Worm (Caenorhabditis elegans) whole organism, L2 larva: ENCODE data around the gene cyp-34A6.

ENCODE experiments used
- F13H6.1 ChIP-seq: sonication (generic microtip); optimal IDR thresholded peaks from 2 replicates; lab custom pipeline; 2016; ENCODE audit warnings: missing genetic modification characterization, missing compliant biosample characterization
- R02D3.7 ChIP-seq: fragments of 150-350 bp; optimal IDR thresholded peaks from 2 replicates; lab custom pipeline; 2014; ENCODE audit warnings: missing biosample characterization, missing genetic modification characterization
- Y55F3AM.14 ChIP-seq: fragments of 200-800 bp; sonication (Bioruptor generic); optimal IDR thresholded peaks from 2 replicates; lab custom pipeline; 2018; ENCODE audit warnings: mild to moderate bottlenecking, missing genetic modification characterization, missing compliant biosample characterization
- ZK546.5 ChIP-seq: sonication (generic microtip); optimal IDR thresholded peaks from 2 replicates; lab custom pipeline; 2017; ENCODE audit warnings: missing biosample characterization, missing genetic modification characterization
- alr-1 ChIP-seq: fragments of 150-350 bp; optimal IDR thresholded peaks from 2 replicates; lab custom pipeline; 2014; ENCODE audit warnings: missing biosample characterization, missing genetic modification characterization
- ama-1 ChIP-seq: fragments of 150-350 bp; optimal IDR thresholded peaks from 2 replicates; lab custom pipeline; 2018; ENCODE audit warnings: inconsistent platforms
- blmp-1 ChIP-seq: sonication (generic microtip); optimal IDR thresholded peaks from 2 replicates; lab custom pipeline; 2017; ENCODE audit warnings: missing genetic modification characterization, mild to moderate bottlenecking, missing compliant biosample characterization, antibody characterized with exemption, moderate library complexity; ENCODE audit not compliant: insufficient read depth
- crh-2 ChIP-seq: sonication (generic microtip); optimal IDR thresholded peaks from 2 replicates; lab custom pipeline; 2017; ENCODE audit warnings: missing biosample characterization, missing genetic modification characterization
- dmd-4 ChIP-seq: sonication (generic microtip); optimal IDR thresholded peaks from 2 replicates; lab custom pipeline; 2017; ENCODE audit warnings: missing biosample characterization, missing genetic modification characterization
- elt-3 ChIP-seq: sonication (generic microtip); optimal IDR thresholded peaks from 2 replicates; lab custom pipeline; 2017; ENCODE audit warnings: missing biosample characterization, missing genetic modification characterization
- fos-1 ChIP-seq: fragments of 150-350 bp; optimal IDR thresholded peaks from 2 replicates; lab custom pipeline; 2014; ENCODE audit warnings: missing biosample characterization, missing genetic modification characterization
- lsy-2 ChIP-seq, 2 experiments: fragments of 150-350 bp in 1 of 2; sonication (generic microtip) in 1 of 2; optimal IDR thresholded peaks; 2 replicates each; lab custom pipeline; 2014 to 2017; ENCODE audit warnings: missing biosample characterization in 2 of 2, missing genetic modification characterization in 2 of 2
- mab-5 ChIP-seq: fragments of 150-350 bp; optimal IDR thresholded peaks from 2 replicates; lab custom pipeline; 2014; ENCODE audit warnings: missing biosample characterization, missing genetic modification characterization
- mdl-1 ChIP-seq, 2 experiments: fragments of 150-350 bp in 1 of 2; sonication (generic microtip) in 1 of 2; optimal IDR thresholded peaks; 2 replicates each; lab custom pipeline; 2017; ENCODE audit warnings: missing biosample characterization in 2 of 2, missing genetic modification characterization in 2 of 2
- nhr-10 ChIP-seq: sonication (generic microtip); optimal IDR thresholded peaks from 2 replicates; lab custom pipeline; 2017; ENCODE audit warnings: missing biosample characterization, missing genetic modification characterization
- nhr-11 ChIP-seq: fragments of 150-350 bp; optimal IDR thresholded peaks from 2 replicates; lab custom pipeline; 2014; ENCODE audit warnings: missing biosample characterization, missing genetic modification characterization
- nhr-129 ChIP-seq: fragments of 150-350 bp; optimal IDR thresholded peaks from 2 replicates; lab custom pipeline; 2014; ENCODE audit warnings: missing biosample characterization, missing genetic modification characterization
- nhr-21 ChIP-seq: fragments of 150-350 bp; optimal IDR thresholded peaks from 2 replicates; lab custom pipeline; 2014; ENCODE audit warnings: missing biosample characterization, missing genetic modification characterization
- nhr-25 ChIP-seq: fragments of 150-350 bp; sonication (generic microtip); optimal IDR thresholded peaks from 3 replicates; lab custom pipeline; 2014; ENCODE audit warnings: missing biosample characterization, missing genetic modification characterization
- nhr-6 ChIP-seq: fragments of 150-350 bp; optimal IDR thresholded peaks from 2 replicates; lab custom pipeline; 2014; ENCODE audit warnings: missing biosample characterization, missing genetic modification characterization
- nhr-77 ChIP-seq: fragments of 150-350 bp; optimal IDR thresholded peaks from 2 replicates; lab custom pipeline; 2014; ENCODE audit warnings: missing biosample characterization, missing genetic modification characterization
- peb-1 ChIP-seq: fragments of 150-350 bp; optimal IDR thresholded peaks from 2 replicates; lab custom pipeline; 2014; ENCODE audit warnings: missing biosample characterization, missing genetic modification characterization
- sma-3 ChIP-seq: sonication (generic microtip); optimal IDR thresholded peaks from 2 replicates; lab custom pipeline; 2016; ENCODE audit warnings: missing genetic modification reagents, missing genetic modification characterization, missing compliant biosample characterization
- sma-9 ChIP-seq, 2 experiments: fragments of 150-350 bp in 1 of 2; sonication (generic microtip) in 1 of 2; optimal IDR thresholded peaks; 2 replicates each; lab custom pipeline; 2014 to 2016; ENCODE audit warnings: missing genetic modification characterization in 2 of 2, mild to moderate bottlenecking in 1 of 2, missing biosample characterization in 1 of 2, missing compliant biosample characterization in 1 of 2, missing genetic modification reagents in 1 of 2, moderate library complexity in 1 of 2
- snpc-4 ChIP-seq: fragments of 150-350 bp; optimal IDR thresholded peaks from 2 replicates; lab custom pipeline; 2014; ENCODE audit warnings: missing biosample characterization, missing genetic modification characterization
- unc-39 ChIP-seq: fragments of 150-350 bp; optimal IDR thresholded peaks from 2 replicates; lab custom pipeline; 2014; ENCODE audit warnings: missing biosample characterization, missing genetic modification characterization
- unc-55 ChIP-seq: fragments of 150-350 bp; sonication (generic microtip); optimal IDR thresholded peaks from 3 replicates; lab custom pipeline; 2014; ENCODE audit warnings: missing biosample characterization, missing genetic modification reagents, missing genetic modification characterization
- unc-62 ChIP-seq: fragments of 150-350 bp; optimal IDR thresholded peaks from 2 replicates; lab custom pipeline; 2014; ENCODE audit warnings: missing biosample characterization, missing genetic modification reagents, missing genetic modification characterization
- zag-1 ChIP-seq: fragments of 150-350 bp; optimal IDR thresholded peaks from 2 replicates; lab custom pipeline; 2014; ENCODE audit warnings: missing biosample characterization, missing genetic modification characterization
- ztf-11 ChIP-seq: sonication (generic microtip); optimal IDR thresholded peaks from 2 replicates; lab custom pipeline; 2017; ENCODE audit warnings: missing biosample characterization, missing genetic modification characterization

The cyp-34A6 gene

DNA sequence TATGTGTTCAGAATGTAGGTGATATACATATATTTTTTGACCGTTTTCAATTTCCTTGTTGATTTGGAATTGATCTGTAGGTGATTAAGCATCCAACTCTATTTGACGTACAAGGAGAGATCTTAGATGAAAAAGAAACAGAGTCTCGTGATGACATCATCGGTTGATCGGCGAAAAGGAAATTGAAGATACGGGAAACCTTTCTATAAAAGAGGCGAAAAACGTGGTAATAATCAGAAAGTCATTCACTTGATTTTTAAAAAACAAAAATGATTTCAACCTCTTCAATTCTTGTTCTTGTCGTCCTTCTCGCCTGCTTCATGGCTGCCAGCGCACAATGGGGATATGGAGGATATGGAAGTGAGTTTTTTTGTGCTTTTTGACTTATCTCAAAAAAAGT is 23.0 kb upstream of the cyp-34A6 start, which contains the start of gene nlp-29:
Gene nlp-29 (plus strand): TSS at position 248 of the 400 bp plus-strand sequence.
- TF ChIP-seq sma-9 (GFP tag; optimal IDR thresholded peaks at IDR 0.05; lab: Kevin White, UChicago) (peak; percentile 63), sma-9 (tag; optimal IDR thresholded peaks at IDR 0.05; lab: Kevin White, UChicago) (no peak), snpc-4 (tag; lab: Kevin White, UChicago) (no peak), nhr-6 (no peak), blmp-1 (tag; lab: Kevin White, UChicago) (peak; percentile 50), crh-2 (tag; lab: Kevin White, UChicago) (peak; percentile 49), nhr-21 (tag; lab: Kevin White, UChicago) (peak; percentile 59), sma-3 (peak; percentile 79), nhr-129 (tag; lab: Kevin White, UChicago) (no peak), ZK546.5 (tag; lab: Kevin White, UChicago) (no peak), nhr-25 (tag; lab: Kevin White, UChicago) (peak; percentile 77)

DNA sequence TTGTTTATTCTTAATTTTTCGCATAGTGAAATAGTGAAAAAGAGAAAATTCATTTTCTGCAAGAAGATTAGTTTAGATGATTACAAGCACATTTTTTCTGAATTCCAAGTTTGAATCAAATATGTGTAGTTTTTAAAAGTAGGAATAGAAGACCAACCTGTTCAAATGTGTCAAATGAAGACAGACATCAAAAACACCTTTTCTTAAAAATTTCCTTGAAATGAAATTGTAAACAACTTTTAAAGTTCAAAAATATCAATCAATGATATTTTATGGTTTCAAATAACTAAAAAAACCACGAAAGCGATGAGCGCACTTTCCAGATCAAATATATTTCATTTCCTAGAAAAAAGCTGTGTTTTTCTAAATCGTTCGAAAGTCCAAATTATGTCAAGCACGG is 20.5 kb upstream of the cyp-34A6 start, which contains the start of gene nlp-30:
Gene nlp-30 (plus strand): TSS at position 301 of the 400 bp plus-strand sequence.
- TF ChIP-seq sma-9 (GFP tag; optimal IDR thresholded peaks at IDR 0.05; lab: Kevin White, UChicago) (no peak), sma-9 (tag; optimal IDR thresholded peaks at IDR 0.05; lab: Kevin White, UChicago) (no peak), unc-55 (GFP tag; lab: Kevin White, UChicago) (no peak)

DNA sequence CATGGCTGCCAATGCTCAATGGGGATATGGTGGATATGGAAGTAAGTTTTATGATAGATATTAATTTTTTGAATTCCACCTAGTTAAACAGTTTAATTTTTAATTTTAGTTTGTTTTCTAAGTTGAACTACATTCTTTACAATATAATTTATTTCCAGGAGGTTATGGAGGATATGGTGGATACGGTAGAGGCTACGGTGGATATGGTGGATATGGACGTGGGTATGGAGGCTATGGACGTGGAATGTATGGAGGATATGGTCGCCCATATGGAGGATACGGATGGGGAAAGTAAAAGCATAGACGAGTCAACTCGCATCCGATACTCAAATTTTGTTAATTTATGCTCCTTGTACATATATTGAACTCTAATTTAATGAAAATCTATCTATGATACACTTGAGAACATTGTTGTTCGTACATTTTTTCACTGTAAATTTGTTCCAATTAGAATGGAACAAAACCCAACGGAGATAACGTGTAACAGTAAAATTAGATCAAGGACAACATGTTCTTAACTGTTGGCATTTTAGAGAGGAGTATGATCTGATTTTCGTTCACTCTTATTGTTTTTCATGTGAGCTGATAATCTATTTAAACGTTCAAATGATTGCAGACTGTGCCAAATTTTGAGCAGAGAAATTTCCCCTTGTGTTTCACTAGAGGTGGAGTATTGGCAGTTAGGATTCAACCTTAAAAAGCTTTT is 19.2 kb upstream of the cyp-34A6 start:
- TF ChIP-seq sma-3 (peak; percentile 21), nhr-21 (tag; lab: Kevin White, UChicago) (peak; percentile 68), nhr-10 (tag; lab: Kevin White, UChicago) (no peak), ama-1 (peak; percentile 23), nhr-25 (tag; lab: Kevin White, UChicago) (no peak), sma-9 (GFP tag; optimal IDR thresholded peaks at IDR 0.05; lab: Kevin White, UChicago) (peak; percentile 33), sma-9 (tag; optimal IDR thresholded peaks at IDR 0.05; lab: Kevin White, UChicago) (no peak)

DNA sequence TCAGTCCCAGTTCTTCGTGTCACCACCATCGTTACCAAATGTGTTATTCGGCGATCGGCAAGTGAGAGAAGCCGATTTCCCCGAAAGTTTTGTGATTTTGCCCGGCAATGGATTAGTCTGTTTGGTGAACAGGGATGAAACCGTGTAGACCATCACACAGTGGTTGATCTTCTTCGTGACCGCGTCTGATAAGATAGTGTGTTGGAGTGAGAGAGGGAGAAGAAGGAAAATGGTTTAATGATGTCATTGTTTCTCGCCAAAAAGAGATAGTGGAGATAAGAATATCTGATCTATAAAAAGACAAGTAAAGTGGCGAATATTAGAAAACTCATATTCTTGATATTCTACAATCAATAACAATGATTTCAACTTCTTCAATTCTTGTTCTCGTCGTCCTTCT is 18.7 kb upstream of the cyp-34A6 start, which contains the start of gene nlp-31:
Gene nlp-31 (plus strand): TSS at position 237 of the 400 bp plus-strand sequence.
- TF ChIP-seq blmp-1 (tag; lab: Kevin White, UChicago) = peak; percentile 57
- TF ChIP-seq lsy-2 (tag; optimal IDR thresholded peaks at IDR 0.05; lab: Kevin White, UChicago) = no peak
- TF ChIP-seq sma-9 (GFP tag; optimal IDR thresholded peaks at IDR 0.05; lab: Kevin White, UChicago) = peak; percentile 69
- TF ChIP-seq sma-9 (tag; optimal IDR thresholded peaks at IDR 0.05; lab: Kevin White, UChicago) = no peak
- peak in 1 of 2 experiments; percentile 23 for TF ChIP-seq mdl-1 (tag; optimal IDR thresholded peaks at IDR 0.05; lab: Kevin White, UChicago)
- TF ChIP-seq fos-1 (tag; lab: Kevin White, UChicago) = peak; percentile 34
- peak; percentile 77 for TF ChIP-seq nhr-25 (tag; lab: Kevin White, UChicago)
- TF ChIP-seq F13H6.1 (tag; lab: Kevin White, UChicago) = peak; percentile 10
- TF ChIP-seq nhr-21 (tag; lab: Kevin White, UChicago) = peak; percentile 73
- TF ChIP-seq elt-3 (tag; lab: Kevin White, UChicago) = no peak
- no peak for TF ChIP-seq alr-1 (tag; lab: Kevin White, UChicago)
- peak; percentile 90 for TF ChIP-seq sma-3
- TF ChIP-seq crh-2 (tag; lab: Kevin White, UChicago) = peak; percentile 5

DNA sequence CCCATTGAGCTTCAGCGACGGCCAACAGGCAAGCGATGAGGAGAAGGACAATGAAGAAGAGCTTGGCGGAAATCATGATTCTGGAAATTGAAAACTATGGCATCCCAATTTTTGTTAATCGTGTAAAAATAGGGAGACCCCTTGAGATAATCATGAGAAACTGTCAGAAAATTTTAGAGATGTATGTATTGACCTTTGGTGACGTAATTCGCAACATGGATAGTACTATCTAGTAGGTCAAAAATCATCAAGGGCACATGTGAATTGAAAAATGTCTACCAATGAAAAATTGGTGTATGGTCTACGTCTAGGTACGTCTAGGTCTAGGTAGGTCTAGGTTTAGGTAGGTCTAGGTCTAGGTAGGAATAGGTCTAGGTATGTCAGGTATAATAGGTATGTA is 17.9 kb upstream of the cyp-34A6 start, which contains the start of gene nlp-34:
Gene nlp-34 (minus strand): TSS at position 82 of the 400 bp plus-strand sequence.
- TF ChIP-seq peb-1 (tag; lab: Kevin White, UChicago) = no peak
- no peak for TF ChIP-seq unc-39 (tag; lab: Kevin White, UChicago)

DNA sequence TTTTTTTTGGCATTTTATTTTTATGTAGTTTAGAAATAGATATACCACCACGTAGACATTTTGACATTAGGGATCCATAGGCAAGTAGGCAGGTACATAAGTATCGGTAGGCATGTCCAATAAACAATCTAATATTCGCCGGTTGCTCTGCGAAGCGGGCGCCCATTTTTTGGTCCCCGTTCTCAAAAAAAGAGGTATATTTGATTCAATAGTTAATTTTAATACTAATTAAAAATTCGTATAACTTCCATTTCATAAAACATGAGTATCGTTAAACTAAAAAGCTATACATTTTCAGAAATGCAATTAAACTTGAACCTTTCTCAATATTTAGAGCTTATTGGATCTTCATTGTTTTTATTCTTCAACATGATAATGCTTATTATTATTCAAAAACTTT is 15.8 kb upstream of the cyp-34A6 start, which contains the start of gene str-83:
Gene str-83 (plus strand): TSS at position 301 of the 400 bp plus-strand sequence.
- TF ChIP-seq nhr-129 (tag; lab: Kevin White, UChicago) (no peak), lsy-2 (tag; optimal IDR thresholded peaks at IDR 0.05; lab: Kevin White, UChicago) (no peak), mab-5 (no peak), snpc-4 (tag; lab: Kevin White, UChicago) (no peak), elt-3 (tag; lab: Kevin White, UChicago) (no peak)
- TF ChIP-seq, all 48 proteins: peak for 0

DNA sequence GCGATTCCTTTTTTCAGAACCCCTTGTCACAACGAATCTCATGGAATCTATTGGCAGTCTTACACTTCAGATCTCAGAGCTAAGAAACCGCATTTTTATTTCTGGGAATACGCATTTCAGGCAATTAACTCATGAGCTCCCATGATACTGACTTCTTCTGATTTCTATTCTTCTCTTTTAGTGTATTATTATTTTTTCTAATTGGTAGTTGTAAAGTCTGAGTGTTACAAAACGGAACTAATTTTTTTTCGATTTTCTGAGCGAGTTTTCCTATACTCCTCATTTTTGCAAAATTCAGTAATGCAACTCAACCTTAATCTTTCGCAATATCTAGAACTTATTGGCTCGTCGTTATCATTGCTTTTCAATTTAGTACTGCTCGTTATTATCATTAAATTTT is 13.2 kb upstream of the cyp-34A6 start, which contains the start of gene str-82:
Gene str-82 (plus strand): TSS at position 301 of the 400 bp plus-strand sequence.
- TF ChIP-seq nhr-77 (tag; lab: Kevin White, UChicago) (no peak), Y55F3AM.14 (GFP tag; lab: Kevin White, UChicago) (no peak), elt-3 (tag; lab: Kevin White, UChicago) (no peak), ztf-11 (tag; lab: Kevin White, UChicago) (no peak), nhr-10 (tag; lab: Kevin White, UChicago) (no peak), nhr-11 (no peak), nhr-25 (tag; lab: Kevin White, UChicago) (no peak), unc-62 (GFP tag; lab: Kevin White, UChicago) (no peak), zag-1 (tag; lab: Kevin White, UChicago) (no peak), dmd-4 (no peak), sma-9 (GFP tag; optimal IDR thresholded peaks at IDR 0.05; lab: Kevin White, UChicago) (no peak), sma-9 (tag; optimal IDR thresholded peaks at IDR 0.05; lab: Kevin White, UChicago) (no peak), R02D3.7 (no peak), nhr-21 (tag; lab: Kevin White, UChicago) (no peak), sma-3 (no peak)
